Worm (Caenorhabditis elegans) whole organism, L3 larva: ENCODE measurements around the gene suf-1.

Source experiments
- R02D3.7 ChIP-seq: fragments of 150-350 bp; optimal IDR thresholded peaks from 2 replicates; lab custom pipeline; 2014; ENCODE audit warnings: missing biosample characterization, missing genetic modification characterization
- ZK546.5 ChIP-seq: sonication (generic microtip); optimal IDR thresholded peaks from 2 replicates; lab custom pipeline; 2017; ENCODE audit warnings: missing biosample characterization, missing genetic modification characterization
- aly-2 ChIP-seq: fragments of 150-350 bp; optimal IDR thresholded peaks from 2 replicates; lab custom pipeline; 2014; ENCODE audit warnings: missing biosample characterization, missing genetic modification characterization
- ama-1 ChIP-seq: fragments of 150-350 bp; optimal IDR thresholded peaks from 2 replicates; lab custom pipeline; 2018
- ceh-28 ChIP-seq: fragments of 150-350 bp; optimal IDR thresholded peaks from 2 replicates; lab custom pipeline; 2014; ENCODE audit warnings: missing biosample characterization, missing genetic modification reagents, missing genetic modification characterization
- ceh-82 ChIP-seq: fragments of 150-350 bp; optimal IDR thresholded peaks from 2 replicates; lab custom pipeline; 2014; ENCODE audit warnings: missing biosample characterization, missing genetic modification characterization
- ceh-9 ChIP-seq: sonication (generic microtip); optimal IDR thresholded peaks from 2 replicates; lab custom pipeline; 2018; ENCODE audit warnings: missing biosample characterization, missing genetic modification characterization
- egl-5 ChIP-seq: fragments of 150-350 bp; optimal IDR thresholded peaks from 2 replicates; lab custom pipeline; 2017; ENCODE audit warnings: missing biosample characterization, missing genetic modification reagents, missing genetic modification characterization, inconsistent platforms
- elt-1 ChIP-seq: fragments of 150-350 bp; optimal IDR thresholded peaks from 2 replicates; lab custom pipeline; 2014; ENCODE audit warnings: missing biosample characterization, missing genetic modification characterization
- elt-2 ChIP-seq: sonication (generic microtip); optimal IDR thresholded peaks from 2 replicates; lab custom pipeline; 2016; ENCODE audit warnings: missing genetic modification reagents, mild to moderate bottlenecking, missing genetic modification characterization, missing compliant biosample characterization
- fkh-10 ChIP-seq: sonication (generic microtip); optimal IDR thresholded peaks from 2 replicates; lab custom pipeline; 2017; ENCODE audit warnings: missing biosample characterization, missing genetic modification reagents, missing genetic modification characterization
- fos-1 ChIP-seq: fragments of 150-350 bp; optimal IDR thresholded peaks from 2 replicates; lab custom pipeline; 2014; ENCODE audit warnings: missing biosample characterization, missing genetic modification characterization
- hmg-11 ChIP-seq: sonication (generic microtip); optimal IDR thresholded peaks from 2 replicates; lab custom pipeline; 2016; ENCODE audit warnings: missing genetic modification characterization, missing compliant biosample characterization
- jun-1 ChIP-seq: fragments of 150-350 bp; optimal IDR thresholded peaks from 2 replicates; lab custom pipeline; 2014; ENCODE audit warnings: missing biosample characterization, missing genetic modification reagents, missing genetic modification characterization
- lin-15B ChIP-seq: fragments of 150-350 bp; optimal IDR thresholded peaks from 2 replicates; lab custom pipeline; 2014; ENCODE audit warnings: missing biosample characterization, missing genetic modification characterization
- lin-39 ChIP-seq: fragments of 150-350 bp; optimal IDR thresholded peaks from 2 replicates; lab custom pipeline; 2018; ENCODE audit warnings: missing biosample characterization, missing genetic modification reagents, missing genetic modification characterization
- lsy-12 ChIP-seq: sonication (generic microtip); optimal IDR thresholded peaks from 2 replicates; lab custom pipeline; 2016; ENCODE audit warnings: mild to moderate bottlenecking, missing genetic modification characterization, missing compliant biosample characterization
- mml-1 ChIP-seq: fragments of 150-350 bp; sonication (generic microtip); optimal IDR thresholded peaks from 3 replicates; lab custom pipeline; 2014; ENCODE audit warnings: missing biosample characterization, missing genetic modification characterization
- nfya-1 ChIP-seq: sonication (generic microtip); optimal IDR thresholded peaks from 2 replicates; lab custom pipeline; 2017; ENCODE audit warnings: missing genetic modification characterization, mild to moderate bottlenecking, missing compliant biosample characterization, antibody characterized with exemption, moderate library complexity; ENCODE audit not compliant: insufficient read depth
- nhr-12 ChIP-seq: fragments of 150-350 bp; optimal IDR thresholded peaks from 2 replicates; lab custom pipeline; 2014; ENCODE audit warnings: missing biosample characterization, missing genetic modification characterization
- nhr-23 ChIP-seq: fragments of 150-350 bp; optimal IDR thresholded peaks from 2 replicates; lab custom pipeline; 2014; ENCODE audit warnings: missing biosample characterization, missing genetic modification reagents, missing genetic modification characterization
- nhr-237 ChIP-seq: fragments of 150-350 bp; optimal IDR thresholded peaks from 2 replicates; lab custom pipeline; 2014; ENCODE audit warnings: missing biosample characterization, missing genetic modification characterization
- nhr-25 ChIP-seq: sonication (generic microtip); optimal IDR thresholded peaks from 2 replicates; lab custom pipeline; 2017; ENCODE audit warnings: missing biosample characterization, missing genetic modification characterization
- nhr-43 ChIP-seq: sonication (generic microtip); optimal IDR thresholded peaks from 2 replicates; lab custom pipeline; 2016; ENCODE audit warnings: mild to moderate bottlenecking, missing genetic modification characterization, missing compliant biosample characterization; ENCODE audit not compliant: poor library complexity, severe bottlenecking
- nhr-67 ChIP-seq: fragments of 150-350 bp; optimal IDR thresholded peaks from 2 replicates; lab custom pipeline; 2014; ENCODE audit warnings: missing biosample characterization, missing genetic modification characterization
- nhr-76 ChIP-seq: fragments of 150-350 bp; sonication (generic microtip); optimal IDR thresholded peaks from 5 replicates; lab custom pipeline; 2014; ENCODE audit warnings: missing biosample characterization, missing genetic modification characterization
- pha-4 ChIP-seq: fragments of 150-350 bp; optimal IDR thresholded peaks from 2 replicates; lab custom pipeline; 2014; ENCODE audit warnings: missing biosample characterization, missing genetic modification reagents, missing genetic modification characterization
- pqm-1 ChIP-seq: fragments of 150-350 bp; optimal IDR thresholded peaks from 2 replicates; lab custom pipeline; 2017; ENCODE audit warnings: missing biosample characterization, missing genetic modification characterization, inconsistent platforms
- skn-1 ChIP-seq: fragments of 150-350 bp; optimal IDR thresholded peaks from 2 replicates; lab custom pipeline; 2014; ENCODE audit warnings: missing biosample characterization, missing genetic modification characterization
- snpc-4 ChIP-seq: fragments of 150-350 bp; optimal IDR thresholded peaks from 2 replicates; lab custom pipeline; 2014; ENCODE audit warnings: missing biosample characterization, missing genetic modification characterization
- unc-62 ChIP-seq: fragments of 150-350 bp; sonication (generic microtip); optimal IDR thresholded peaks from 4 replicates; lab custom pipeline; 2014; ENCODE audit warnings: missing biosample characterization, missing genetic modification reagents, missing genetic modification characterization
- ztf-4 ChIP-seq: fragments of 150-350 bp; optimal IDR thresholded peaks from 2 replicates; lab custom pipeline; 2014; ENCODE audit warnings: missing biosample characterization, missing genetic modification characterization

Gene suf-1

DNA sequence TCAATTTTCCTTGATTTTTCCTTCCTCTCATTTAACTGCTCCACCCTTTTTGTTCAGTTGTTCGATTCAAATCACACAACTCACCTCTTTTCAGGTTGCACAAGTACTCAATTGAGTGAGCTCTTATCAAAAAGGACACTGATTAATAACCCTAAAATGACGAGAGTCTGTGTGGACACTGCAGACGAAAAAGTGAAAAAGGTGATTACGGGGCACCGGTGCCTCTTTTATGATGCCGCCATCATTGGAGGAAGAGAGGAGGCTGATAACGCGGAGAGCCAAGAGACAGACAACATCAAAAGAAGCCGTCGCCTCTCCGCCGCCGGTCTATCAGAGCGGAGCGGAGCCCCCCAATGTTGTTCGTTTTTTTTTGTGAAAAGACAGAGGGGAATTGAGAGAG, 21.5 kb downstream of the suf-1 start, which contains the start of gene sptf-2:
Gene sptf-2, plus strand, starts transcription at position 297 of the 400 bp plus-strand sequence.
- peak; percentile 17 for TF ChIP-seq skn-1 (tag; lab: Kevin White, UChicago)
- TF ChIP-seq elt-1 (tag; lab: Kevin White, UChicago): no peak
- no peak for TF ChIP-seq mml-1 (tag; lab: Kevin White, UChicago)
- TF ChIP-seq nhr-23 (tag; lab: Kevin White, UChicago): no peak
- TF ChIP-seq jun-1 (tag; lab: Kevin White, UChicago): peak; percentile 75
- TF ChIP-seq pqm-1: peak; percentile 88
- TF ChIP-seq nfya-1 (tag; lab: Kevin White, UChicago): peak; percentile 16
- peak; percentile 98 for TF ChIP-seq elt-2 (tag; lab: Kevin White, UChicago)
- no peak for TF ChIP-seq snpc-4
- TF ChIP-seq pha-4: peak; percentile 34
- TF ChIP-seq egl-5 (tag; lab: Kevin White, UChicago): no peak

DNA sequence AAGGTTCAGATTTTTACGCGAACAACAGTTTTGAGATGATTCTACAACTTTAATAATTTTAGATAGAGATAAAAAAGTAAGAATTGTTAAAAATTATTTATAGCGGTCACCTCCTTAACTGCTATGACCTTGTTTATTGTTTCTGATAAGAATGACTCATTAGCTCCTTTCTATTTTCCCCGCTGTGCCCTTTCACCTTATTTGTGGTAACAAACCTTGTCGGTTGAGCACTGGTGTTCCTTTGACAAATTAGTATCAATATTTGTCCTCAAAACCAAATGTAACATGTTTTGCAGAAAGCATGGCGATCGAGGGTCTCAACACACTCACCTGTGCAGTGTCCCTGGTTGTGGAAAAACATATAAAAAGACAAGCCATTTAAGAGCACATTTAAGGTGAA, 23.0 kb downstream of the suf-1 start:
- no peak for TF ChIP-seq elt-2 (tag; lab: Kevin White, UChicago)
- peak; percentile 48 for TF ChIP-seq pha-4

DNA sequence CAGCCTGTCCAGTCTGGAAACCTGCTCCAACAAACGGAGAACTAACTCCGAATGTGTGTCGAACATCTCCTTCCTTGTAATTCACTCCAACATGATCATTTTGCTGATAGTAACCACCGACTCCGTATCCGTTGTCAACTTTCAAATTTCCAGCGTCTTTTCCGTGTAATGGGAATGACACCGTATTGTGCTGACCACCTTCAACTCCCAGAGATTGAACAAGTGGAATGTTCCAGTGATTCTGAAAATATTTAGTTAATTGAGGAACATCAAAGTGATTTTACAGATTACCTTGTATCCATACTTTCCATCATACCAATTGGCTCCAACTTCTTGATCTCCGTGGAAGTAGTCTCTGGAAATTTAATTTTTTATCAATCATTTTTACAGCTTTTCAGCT, 24.3 kb downstream of the suf-1 start:
- no peak for TF ChIP-seq snpc-4
- TF ChIP-seq fkh-10 (GFP tag; lab: Kevin White, UChicago): no peak
- TF ChIP-seq skn-1 (tag; lab: Kevin White, UChicago): no peak
- TF ChIP-seq hmg-11 (tag; lab: Kevin White, UChicago): no peak
- TF ChIP-seq ama-1 (lab: Kevin White, UChicago): no peak
- TF ChIP-seq mml-1 (tag; lab: Kevin White, UChicago): no peak
- no peak for TF ChIP-seq unc-62 (GFP tag; lab: Kevin White, UChicago)
- no peak for TF ChIP-seq jun-1 (tag; lab: Kevin White, UChicago)
- no peak for TF ChIP-seq ceh-28 (tag; lab: Kevin White, UChicago)
- TF ChIP-seq fos-1 (tag; lab: Kevin White, UChicago): no peak
- TF ChIP-seq nhr-76 (tag; lab: Kevin White, UChicago): no peak
- TF ChIP-seq ztf-4 (tag; lab: Kevin White, UChicago): no peak
- no peak for TF ChIP-seq lsy-12 (tag; lab: Kevin White, UChicago)

DNA sequence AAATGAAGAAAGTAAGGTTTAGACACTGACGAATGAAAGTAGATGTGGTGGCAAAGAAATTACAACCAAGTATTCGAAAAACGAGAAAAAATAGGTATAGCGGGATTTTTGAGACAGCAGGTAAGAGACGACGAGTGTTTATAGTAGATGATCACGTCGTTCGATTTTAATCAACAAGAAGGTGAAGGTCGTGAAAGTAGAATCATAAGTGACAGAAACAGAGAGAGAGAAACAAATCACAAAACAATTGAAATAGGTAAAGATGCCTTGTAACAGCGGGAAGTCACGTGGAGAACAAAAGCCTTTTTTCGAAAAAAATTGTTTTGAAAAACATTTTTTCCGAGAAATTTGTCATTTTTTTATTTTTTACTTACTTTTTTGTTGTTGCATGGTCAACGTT, 26.4 kb downstream of the suf-1 start, which contains the start of gene T22C8.6:
Gene T22C8.6, minus strand, starts transcription at position 194 of the 400 bp plus-strand sequence.
- TF ChIP-seq nhr-25: peak; percentile 33
- TF ChIP-seq nhr-23 (tag; lab: Kevin White, UChicago): peak; percentile 19
- no peak for TF ChIP-seq elt-2 (tag; lab: Kevin White, UChicago)
- TF ChIP-seq egl-5 (tag; lab: Kevin White, UChicago): no peak
- TF ChIP-seq fkh-10 (GFP tag; lab: Kevin White, UChicago): no peak

DNA sequence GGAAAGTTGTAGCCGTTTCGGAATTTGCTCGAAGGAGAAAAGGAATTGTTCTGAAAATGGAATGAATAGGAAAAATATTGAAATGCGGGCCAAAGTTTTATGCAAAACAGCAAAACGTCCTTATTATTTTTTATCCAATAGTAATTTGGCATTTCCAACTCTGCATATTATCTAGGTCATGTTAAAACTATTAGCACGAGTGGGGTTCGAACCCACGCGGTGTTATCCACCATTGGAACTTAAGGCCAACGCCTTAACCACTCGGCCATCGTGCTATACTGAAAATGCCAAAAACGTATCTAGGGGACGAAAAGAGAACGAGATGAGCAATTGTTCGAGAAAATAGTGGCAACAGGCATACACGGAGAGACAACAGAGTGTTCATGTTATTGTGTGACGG, 28.1 kb downstream of the suf-1 start:
- TF ChIP-seq jun-1 (tag; lab: Kevin White, UChicago) (no peak), lin-39 (tag; lab: Kevin White, UChicago) (no peak), ceh-82 (tag; lab: Kevin White, UChicago) (no peak), nhr-23 (tag; lab: Kevin White, UChicago) (no peak), nfya-1 (tag; lab: Kevin White, UChicago) (no peak), aly-2 (no peak), nhr-43 (tag; lab: Kevin White, UChicago) (no peak), R02D3.7 (tag; lab: Kevin White, UChicago) (no peak), fkh-10 (GFP tag; lab: Kevin White, UChicago) (no peak), nhr-12 (tag; lab: Kevin White, UChicago) (no peak), ZK546.5 (tag; lab: Kevin White, UChicago) (no peak), lin-15B (tag; lab: Kevin White, UChicago) (no peak), hmg-11 (tag; lab: Kevin White, UChicago) (no peak), elt-1 (tag; lab: Kevin White, UChicago) (no peak), ztf-4 (tag; lab: Kevin White, UChicago) (no peak), ceh-9 (tag; lab: Kevin White, UChicago) (no peak), mml-1 (tag; lab: Kevin White, UChicago) (no peak), nhr-67 (no peak), nhr-237 (tag; lab: Kevin White, UChicago) (no peak)
- TF ChIP-seq, all 47 proteins: peak for 0
